Worm (Caenorhabditis elegans): ENCODE results near the gene gpcp-1.

The gpcp-1 gene

DNA sequence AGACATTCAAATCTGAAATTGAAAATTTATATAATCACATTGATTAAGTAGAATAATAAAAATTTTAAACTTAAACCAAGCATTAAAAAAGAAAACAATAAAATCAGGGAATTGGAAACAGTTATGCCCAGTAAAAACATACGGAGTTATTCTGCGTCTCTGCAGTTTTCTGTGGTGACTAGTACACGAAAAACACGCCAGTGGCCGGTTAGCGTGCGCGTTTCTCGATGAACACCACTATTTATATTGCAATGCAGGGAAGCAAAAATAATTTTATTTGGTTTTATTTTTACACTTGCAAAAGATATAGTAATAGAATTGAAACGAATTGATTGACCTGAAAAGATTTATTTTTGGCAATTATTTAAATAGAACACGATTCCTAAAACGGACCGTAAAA lies 10.6 kb downstream of the gpcp-1 start, which contains the start of gene sec-3 (continued):
- peak in 1 of 2 experiments; percentile 84 for TF ChIP-seq hif-1 (tag; optimal IDR thresholded peaks at IDR 0.05)
- TF ChIP-seq unc-39 (tag; optimal IDR thresholded peaks at IDR 0.05), result no peak
- peak; percentile 86 for TF ChIP-seq lin-38 (GFP tag; IDR thresholded peaks at IDR 0.05)
- peak; percentile 93 for TF ChIP-seq mes-2 (tag; optimal IDR thresholded peaks at IDR 0.05; ENCODE audit: poor library complexity, severe bottlenecking)
- TF ChIP-seq T26A8.4 (GFP tag; IDR thresholded peaks at IDR 0.05), result peak; percentile 85
- TF ChIP-seq saeg-2 (GFP tag; IDR thresholded peaks at IDR 0.05), result 0 out of 2 replicates have a peak, but pooled peaks have one; percentile 45
- no peak for TF ChIP-seq set-16 (GFP tag; IDR thresholded peaks at IDR 0.05)
- peak; percentile 60 for TF ChIP-seq fkh-10 (GFP tag; optimal IDR thresholded peaks at IDR 0.05)
- no peak for TF ChIP-seq F26F4.8 (GFP tag; conservative IDR thresholded peaks at IDR 0.05)
- no peak for TF ChIP-seq R02D3.7 (tag; optimal IDR thresholded peaks at IDR 0.05)
- TF ChIP-seq nhr-237 (tag; optimal IDR thresholded peaks at IDR 0.05), result no peak
- peak; percentile 84 for TF ChIP-seq lin-13 (GFP tag; optimal IDR thresholded peaks at IDR 0.05)
- peak; percentile 49 for TF ChIP-seq nhr-11 (tag; optimal IDR thresholded peaks at IDR 0.05)
- no peak for TF ChIP-seq zip-2 (tag; optimal IDR thresholded peaks at IDR 0.05)
- peak; percentile 47 to 58 for TF ChIP-seq daf-16 (GFP tag; optimal IDR thresholded peaks at IDR 0.05)
- peak; percentile 83 for TF ChIP-seq daf-16 (tag; optimal IDR thresholded peaks at IDR 0.05)
- no peak for TF ChIP-seq F44E2.7 (GFP tag; IDR thresholded peaks at IDR 0.05)
- no peak for TF ChIP-seq daf-8 (GFP tag; IDR thresholded peaks at IDR 0.05)
- peak; percentile 62 for TF ChIP-seq mxl-3 (GFP tag; optimal IDR thresholded peaks at IDR 0.05)
- TF ChIP-seq madf-9 (GFP tag; conservative IDR thresholded peaks at IDR 0.05), result no peak
- TF ChIP-seq F10B5.3 (tag; optimal IDR thresholded peaks at IDR 0.05), result peak; percentile 73
- TF ChIP-seq hlh-30 (tag; optimal IDR thresholded peaks at IDR 0.05; ENCODE audit: insufficient read depth), result peak; percentile 88
- no peak for TF ChIP-seq Y105C5A.15 (GFP tag; IDR thresholded peaks at IDR 0.05)
- TF ChIP-seq daf-12 (tag; optimal IDR thresholded peaks at IDR 0.05), result no peak
- TF ChIP-seq dmd-9 (GFP tag; IDR thresholded peaks at IDR 0.05), result peak; percentile 51; the same call in 1 of the 2 replicates
- TF ChIP-seq nhr-41 (GFP tag; IDR thresholded peaks at IDR 0.05), result no peak
- peak; percentile 42 for TF ChIP-seq spr-3 (GFP tag; optimal IDR thresholded peaks at IDR 0.05)
- TF ChIP-seq ztf-7 (tag; optimal IDR thresholded peaks at IDR 0.05), result peak; percentile 75
- TF ChIP-seq mep-1 (tag; optimal IDR thresholded peaks at IDR 0.05), result peak; percentile 94
- peak; percentile 15 for TF ChIP-seq ama-1 (optimal IDR thresholded peaks at IDR 0.05)
- TF ChIP-seq pha-4 (GFP tag; IDR thresholded peaks at IDR 0.05), result peak; percentile 55
- TF ChIP-seq pha-4 (tag; optimal IDR thresholded peaks at IDR 0.05), result peak; percentile 88
- peak; percentile 53; the same call in 1 of the 2 replicates for TF ChIP-seq lin-29 (GFP tag; IDR thresholded peaks at IDR 0.05)
- TF ChIP-seq egl-43 (GFP tag; IDR thresholded peaks at IDR 0.05), result no peak
- TF ChIP-seq mdl-1 (tag; optimal IDR thresholded peaks at IDR 0.05), result peak; percentile 11 to 66
- no peak for TF ChIP-seq egl-27 (tag; optimal IDR thresholded peaks at IDR 0.05)
- TF ChIP-seq ceh-28 (tag; optimal IDR thresholded peaks at IDR 0.05), result no peak
- peak; percentile 75; the same call in 1 of the 2 replicates for TF ChIP-seq daf-19 (GFP tag; conservative IDR thresholded peaks at IDR 0.05)
- no peak for TF ChIP-seq ztf-11 (tag; optimal IDR thresholded peaks at IDR 0.05)
- no peak for TF ChIP-seq ceh-62 (tag; optimal IDR thresholded peaks at IDR 0.05)
- peak; percentile 70 for TF ChIP-seq jun-1 (tag; optimal IDR thresholded peaks at IDR 0.05)
- TF ChIP-seq snpc-1.2 (GFP tag; IDR thresholded peaks at IDR 0.05), result no peak
- TF ChIP-seq T20F7.1 (GFP tag; optimal IDR thresholded peaks at IDR 0.05), result no peak
- no peak for TF ChIP-seq F49E8.2 (tag; optimal IDR thresholded peaks at IDR 0.05; ENCODE audit: borderline replicate concordance)
- peak; percentile 19; the same call in 1 of the 2 replicates for TF ChIP-seq vab-7 (GFP tag; IDR thresholded peaks at IDR 0.05)
- no peak for TF ChIP-seq aly-2 (tag; optimal IDR thresholded peaks at IDR 0.05)
- TF ChIP-seq lim-7 (GFP tag; IDR thresholded peaks at IDR 0.05), result no peak
- peak; percentile 85 for TF ChIP-seq duxl-1 (tag; optimal IDR thresholded peaks at IDR 0.05; ENCODE audit: poor library complexity)
- TF ChIP-seq F37D6.2 (tag; optimal IDR thresholded peaks at IDR 0.05), result peak; percentile 68
- TF ChIP-seq skn-1 (tag; optimal IDR thresholded peaks at IDR 0.05), result no peak
- TF ChIP-seq lir-3 (tag; optimal IDR thresholded peaks at IDR 0.05), result no peak
- TF ChIP-seq pqm-1 (tag; optimal IDR thresholded peaks at IDR 0.05), result peak; percentile 49

Data from whole organism, L4 larva.